Worm (Caenorhabditis elegans): Measurements from ENCODE around the gene ZK757.10.

The ZK757.10 gene

ce11 chrIII:9922874-9923273 is 45.8 kb downstream of the ZK757.10 start, which contains the start of gene cbp-2:
Gene cbp-2 (plus strand): TSS chrIII:9923174.
- no peak for TF ChIP-seq jun-1 (tag; optimal IDR thresholded peaks at IDR 0.05)
- TF ChIP-seq attf-4 (tag; optimal IDR thresholded peaks at IDR 0.05): no peak
- TF ChIP-seq ama-1 (optimal IDR thresholded peaks at IDR 0.05): no peak
- TF ChIP-seq unc-130 (GFP tag; optimal IDR thresholded peaks at IDR 0.05): no peak
- no peak for TF ChIP-seq Y48G9A.11 (GFP tag; IDR thresholded peaks at IDR 0.05)
- no peak for TF ChIP-seq nhr-42 (GFP tag; IDR thresholded peaks at IDR 0.05)
- no peak for TF ChIP-seq hlh-11 (tag; optimal IDR thresholded peaks at IDR 0.05)
- TF ChIP-seq dmd-8 (GFP tag; IDR thresholded peaks at IDR 0.05): no peak
- no peak for TF ChIP-seq nhr-237 (tag; optimal IDR thresholded peaks at IDR 0.05)
- no peak for TF ChIP-seq nhr-48 (tag; optimal IDR thresholded peaks at IDR 0.05)
- no peak for TF ChIP-seq zip-11 (GFP tag; IDR thresholded peaks at IDR 0.05)
- no peak for TF ChIP-seq mep-1 (tag; optimal IDR thresholded peaks at IDR 0.05)

- peak; percentile 25 for TF ChIP-seq dve-1 (tag; optimal IDR thresholded peaks at IDR 0.05; ENCODE audit: insufficient read depth)
- no peak for TF ChIP-seq hlh-11 (tag; optimal IDR thresholded peaks at IDR 0.05)
These were observed 49.6 kb downstream of the ZK757.10 start, which contains the start of gene ttr-3 for ce11 chrIII:9926650-9927049. Gene ttr-3 (minus strand): TSS chrIII:9926750.

- TF ChIP-seq set-16 (GFP tag; IDR thresholded peaks at IDR 0.05): no peak
- TF ChIP-seq Y5F2A.4 (GFP tag; optimal IDR thresholded peaks at IDR 0.05): no peak
- TF ChIP-seq mep-1 (tag; optimal IDR thresholded peaks at IDR 0.05): peak; percentile 2
- TF ChIP-seq nhr-111 (GFP tag; optimal IDR thresholded peaks at IDR 0.05): no peak
- TF ChIP-seq nhr-28 (tag; optimal IDR thresholded peaks at IDR 0.05): peak; percentile 42
These were observed 50.3 kb downstream of the ZK757.10 start, which contains the start of gene ttr-2 for ce11 chrIII:9927378-9927777. Gene ttr-2 (plus strand): TSS chrIII:9927769.

ce11 chrIII:9928777-9929176 is 51.7 kb downstream of the ZK757.10 start, which contains the start of gene ttr-1:
Gene ttr-1 (plus strand): TSS chrIII:9929077.
- TF ChIP-seq F49E8.2 (tag; optimal IDR thresholded peaks at IDR 0.05; ENCODE audit: borderline replicate concordance): no peak
- TF ChIP-seq nhr-48 (tag; optimal IDR thresholded peaks at IDR 0.05): no peak
- no peak for TF ChIP-seq zag-1 (tag; optimal IDR thresholded peaks at IDR 0.05)
- TF ChIP-seq mdl-1 (tag; optimal IDR thresholded peaks at IDR 0.05): no peak
- no peak for TF ChIP-seq jun-1 (tag; optimal IDR thresholded peaks at IDR 0.05)
- no peak for TF ChIP-seq tra-1 (GFP tag; IDR thresholded peaks at IDR 0.05)
- no peak for TF ChIP-seq D1046.2 (GFP tag; IDR thresholded peaks at IDR 0.05)
- TF ChIP-seq lin-15B (tag; optimal IDR thresholded peaks at IDR 0.05): no peak
- TF ChIP-seq nhr-11 (tag; optimal IDR thresholded peaks at IDR 0.05): no peak
- TF ChIP-seq spr-3 (GFP tag; optimal IDR thresholded peaks at IDR 0.05): no peak
- TF ChIP-seq ctbp-1 (GFP tag; IDR thresholded peaks at IDR 0.05): no peak
- TF ChIP-seq lin-39 (tag; optimal IDR thresholded peaks at IDR 0.05): no peak
- no peak for TF ChIP-seq mxl-2 (GFP tag; conservative IDR thresholded peaks at IDR 0.05)
- no peak for TF ChIP-seq nhr-77 (tag; optimal IDR thresholded peaks at IDR 0.05)
- TF ChIP-seq ceh-20 (GFP tag; IDR thresholded peaks at IDR 0.05): no peak
- no peak for TF ChIP-seq skn-1 (tag; optimal IDR thresholded peaks at IDR 0.05)

ce11 chrIII:9929525-9929924 is 52.5 kb downstream of the ZK757.10 start:
- no peak for TF ChIP-seq ceh-44 (GFP tag; IDR thresholded peaks at IDR 0.05)
- peak; percentile 84 for TF ChIP-seq aha-1 (tag)
- no peak for TF ChIP-seq fos-1 (tag; optimal IDR thresholded peaks at IDR 0.05)
- no peak for TF ChIP-seq tag-97 (GFP tag; IDR thresholded peaks at IDR 0.05)
